Fruit fly (Drosophila melanogaster) whole organism, embryonic: ENCODE measurements around the gene cno.

ENCODE experiments used
- CG10321 ChIP-seq: fragments of 200-800 bp; sonication (Bioruptor generic); IDR thresholded peaks from 2 replicates; pipeline ENCODE4 v1.3.6; 2022; ENCODE audit warnings: missing biosample characterization, missing genetic modification characterization
- CG11456 ChIP-seq: fragments of 200-800 bp; sonication (Bioruptor generic); IDR thresholded peaks from 3 replicates; pipeline ENCODE4 v1.3.6; 2022; ENCODE audit warnings: missing biosample characterization, missing genetic modification characterization
- CG11695 ChIP-seq: fragments of 200-800 bp; sonication (Bioruptor generic); IDR thresholded peaks from 3 replicates; pipeline ENCODE4 v1.3.6; 2022; ENCODE audit warnings: missing biosample characterization, missing genetic modification characterization
- CG11696 ChIP-seq: fragments of 200-800 bp; sonication (Bioruptor generic); IDR thresholded peaks from 2 replicates; pipeline ENCODE4 v1.3.6; 2022; ENCODE audit warnings: missing biosample characterization, missing genetic modification characterization
- CG14710 ChIP-seq: fragments of 200-800 bp; sonication (Bioruptor generic); optimal IDR thresholded peaks from 3 replicates; lab custom pipeline; 2019; ENCODE audit warnings: missing biosample characterization, mild to moderate bottlenecking, missing genetic modification characterization, moderate library complexity
- CG15011 ChIP-seq: fragments of 200-800 bp; sonication (Bioruptor generic); optimal IDR thresholded peaks from 3 replicates; lab custom pipeline; 2018; ENCODE audit warnings: missing biosample characterization, mild to moderate bottlenecking, missing genetic modification characterization
- CG18619 ChIP-seq: fragments of 200-800 bp; sonication (Bioruptor generic); optimal IDR thresholded peaks from 3 replicates; lab custom pipeline; 2017; ENCODE audit warnings: missing biosample characterization, mild to moderate bottlenecking, missing genetic modification characterization
- CG2116 ChIP-seq: fragments of 200-800 bp; sonication (Bioruptor generic); optimal IDR thresholded peaks from 3 replicates; lab custom pipeline; 2018; ENCODE audit warnings: missing biosample characterization, mild to moderate bottlenecking, missing genetic modification characterization
- CG2202 ChIP-seq: fragments of 200-800 bp; sonication (Bioruptor generic); optimal IDR thresholded peaks from 2 replicates; lab custom pipeline; 2018; ENCODE audit warnings: missing biosample characterization, mild to moderate bottlenecking, missing genetic modification characterization
- CG2889 ChIP-seq: fragments of 200-800 bp; sonication (Bioruptor generic); IDR thresholded peaks from 3 replicates; pipeline ENCODE4 v1.3.6; 2022; ENCODE audit warnings: missing biosample characterization, missing genetic modification characterization
- CG30020 ChIP-seq: fragments of 200-800 bp; optimal IDR thresholded peaks from 2 replicates; lab custom pipeline; 2019; ENCODE audit warnings: missing biosample characterization, mild to moderate bottlenecking, missing genetic modification characterization, moderate library complexity
- CG3065 ChIP-seq: fragments of 200-800 bp; sonication (Bioruptor generic); optimal IDR thresholded peaks from 2 replicates; lab custom pipeline; 2016; ENCODE audit warnings: missing biosample characterization, missing genetic modification characterization
- CG5245 ChIP-seq: fragments of 200-800 bp; sonication (Bioruptor generic); optimal IDR thresholded peaks from 3 replicates; lab custom pipeline; 2016; ENCODE audit warnings: missing biosample characterization, missing genetic modification characterization
- CG6689 ChIP-seq: fragments of 200-800 bp; sonication (Bioruptor generic); IDR thresholded peaks from 2 replicates; pipeline ENCODE4 v1.3.6; 2022; ENCODE audit warnings: missing biosample characterization, missing genetic modification characterization
- CG7271 ChIP-seq: fragments of 200-800 bp; sonication (Bioruptor generic); optimal IDR thresholded peaks from 2 replicates; lab custom pipeline; 2018; ENCODE audit warnings: missing biosample characterization, mild to moderate bottlenecking, missing genetic modification characterization, moderate library complexity
- CG7786 ChIP-seq: fragments of 200-800 bp; sonication (Bioruptor generic); optimal IDR thresholded peaks from 2 replicates; lab custom pipeline; 2016; ENCODE audit warnings: missing biosample characterization, missing genetic modification characterization
- CG8089 ChIP-seq: fragments of 200-800 bp; sonication (Bioruptor generic); optimal IDR thresholded peaks from 3 replicates; lab custom pipeline; 2016; ENCODE audit warnings: missing biosample characterization, missing genetic modification characterization
- CG9437 ChIP-seq: fragments of 200-800 bp; sonication (Bioruptor generic); optimal IDR thresholded peaks from 2 replicates; lab custom pipeline; 2018; ENCODE audit warnings: missing biosample characterization, mild to moderate bottlenecking, missing genetic modification characterization
- CG9817 ChIP-seq: fragments of 200-800 bp; sonication (Bioruptor generic); optimal IDR thresholded peaks from 2 replicates; lab custom pipeline; 2018; ENCODE audit warnings: missing biosample characterization, mild to moderate bottlenecking, missing genetic modification characterization, moderate library complexity
- Dbx ChIP-seq: fragments of 200-800 bp; sonication (Bioruptor generic); IDR thresholded peaks from 3 replicates; pipeline ENCODE4 v1.3.6; 2022; ENCODE audit warnings: missing biosample characterization, missing genetic modification characterization
- Deaf1 ChIP-seq: fragments of 200-800 bp; optimal IDR thresholded peaks from 3 replicates; lab custom pipeline; 2019; ENCODE audit warnings: missing biosample characterization, mild to moderate bottlenecking, missing genetic modification characterization, moderate library complexity
- E2f2 ChIP-seq: fragments of 200-800 bp; sonication (Bioruptor generic); IDR thresholded peaks from 2 replicates; pipeline ENCODE4 v1.3.6; 2022; ENCODE audit warnings: missing biosample characterization, missing genetic modification characterization
- H15 ChIP-seq: fragments of 200-800 bp; sonication (Bioruptor generic); IDR thresholded peaks from 3 replicates; pipeline ENCODE4 v1.3.6; 2022; ENCODE audit warnings: missing biosample characterization, missing genetic modification characterization
- Hmr ChIP-seq: fragments of 200-800 bp; sonication (Bioruptor generic); optimal IDR thresholded peaks from 3 replicates; lab custom pipeline; 2017; ENCODE audit warnings: mild to moderate bottlenecking, missing biosample characterization, missing genetic modification reagents, missing genetic modification characterization
- Mes4 ChIP-seq: fragments of 200-800 bp; sonication (Bioruptor generic); optimal IDR thresholded peaks from 2 replicates; lab custom pipeline; 2016; ENCODE audit warnings: missing biosample characterization, missing genetic modification characterization
- Myb ChIP-seq: fragments of 200-800 bp; sonication (Bioruptor generic); optimal IDR thresholded peaks from 2 replicates; lab custom pipeline; 2016; ENCODE audit warnings: missing biosample characterization, missing genetic modification characterization
- Poxn ChIP-seq: fragments of 200-800 bp; sonication (Bioruptor generic); IDR thresholded peaks from 2 replicates; pipeline ENCODE4 v1.3.6; 2022; ENCODE audit warnings: missing biosample characterization, missing genetic modification characterization
- Taf1 ChIP-seq: fragments of 200-800 bp; sonication (Bioruptor generic); IDR thresholded peaks from 2 replicates; pipeline ENCODE4 v1.3.6; 2022; ENCODE audit warnings: missing biosample characterization, missing genetic modification characterization
- ase ChIP-seq: fragments of 200-800 bp; sonication (Bioruptor generic); IDR thresholded peaks from 3 replicates; pipeline ENCODE4 v1.3.6; 2022; ENCODE audit warnings: missing biosample characterization, missing genetic modification characterization
- ash1 ChIP-seq: fragments of 200-800 bp; sonication (Bioruptor generic); optimal IDR thresholded peaks from 2 replicates; lab custom pipeline; 2018; ENCODE audit warnings: missing biosample characterization, mild to moderate bottlenecking, missing genetic modification characterization
- ato ChIP-seq: fragments of 200-800 bp; sonication (Bioruptor generic); IDR thresholded peaks from 2 replicates; pipeline ENCODE4 v1.3.6; 2022; ENCODE audit warnings: missing biosample characterization, missing genetic modification characterization; ENCODE audit not compliant: partially characterized antibody
- bab2 ChIP-seq: fragments of 200-800 bp; sonication (Bioruptor generic); optimal IDR thresholded peaks from 2 replicates; lab custom pipeline; 2016; ENCODE audit warnings: missing biosample characterization, missing genetic modification characterization
- bsh ChIP-seq, 2 experiments: fragments of 200-800 bp; sonication (Bioruptor generic); optimal IDR thresholded peaks; 2 replicates each; lab custom pipeline; 2017 to 2018; ENCODE audit warnings: mild to moderate bottlenecking in 2 of 2, missing biosample characterization in 2 of 2, missing genetic modification characterization in 2 of 2, moderate library complexity in 1 of 2
- da ChIP-seq: fragments of 200-800 bp; sonication (Bioruptor generic); optimal IDR thresholded peaks from 2 replicates; lab custom pipeline; 2016; ENCODE audit warnings: missing biosample characterization, missing genetic modification characterization
- disco-r ChIP-seq: fragments of 200-800 bp; sonication (Bioruptor generic); optimal IDR thresholded peaks from 2 replicates; lab custom pipeline; 2016; ENCODE audit warnings: missing biosample characterization, missing genetic modification characterization
- esg ChIP-seq: fragments of 200-800 bp; sonication (Bioruptor generic); conservative IDR thresholded peaks from 2 replicates; pipeline ENCODE4 v1.3.6; 2022; ENCODE audit warnings: missing biosample characterization, missing genetic modification characterization
- ham ChIP-seq: fragments of 200-800 bp; sonication (Bioruptor generic); IDR thresholded peaks from 2 replicates; pipeline ENCODE4 v1.3.6; 2022; ENCODE audit warnings: missing biosample characterization, missing genetic modification characterization
- hbn ChIP-seq: fragments of 200-800 bp; sonication (Bioruptor generic); IDR thresholded peaks from 2 replicates; pipeline ENCODE4 v1.3.6; 2022; ENCODE audit warnings: missing biosample characterization, missing genetic modification characterization; ENCODE audit not compliant: partially characterized antibody
- lab ChIP-seq: fragments of 200-800 bp; sonication (Bioruptor generic); optimal IDR thresholded peaks from 3 replicates; lab custom pipeline; 2017; ENCODE audit warnings: missing biosample characterization, missing genetic modification characterization, mild to moderate bottlenecking, moderate library complexity, missing genetic modification reagents
- p53 ChIP-seq: fragments of 200-800 bp; sonication (Bioruptor generic); optimal IDR thresholded peaks from 2 replicates; lab custom pipeline; 2016; ENCODE audit warnings: missing biosample characterization, missing genetic modification characterization
- peb ChIP-seq: fragments of 200-800 bp; sonication (Bioruptor generic); IDR thresholded peaks from 2 replicates; pipeline ENCODE4 v1.3.6; 2022; ENCODE audit warnings: missing biosample characterization, missing genetic modification characterization
- pho ChIP-seq: fragments of 200-800 bp; sonication (Bioruptor generic); optimal IDR thresholded peaks from 2 replicates; lab custom pipeline; 2016; ENCODE audit warnings: missing biosample characterization, missing genetic modification characterization
- pnt ChIP-seq: fragments of 200-800 bp; sonication (Bioruptor generic); optimal IDR thresholded peaks from 3 replicates; lab custom pipeline; 2016; ENCODE audit warnings: missing biosample characterization, missing genetic modification characterization
- pum ChIP-seq: fragments of 200-800 bp; sonication (Bioruptor generic); optimal IDR thresholded peaks from 2 replicates; lab custom pipeline; 2016; ENCODE audit warnings: missing biosample characterization, missing genetic modification characterization
- sens-2 ChIP-seq: fragments of 200-800 bp; sonication (Bioruptor generic); IDR thresholded peaks from 2 replicates; pipeline ENCODE4 v1.3.6; 2022; ENCODE audit warnings: missing biosample characterization, missing genetic modification characterization
- sima ChIP-seq: fragments of 200-800 bp; sonication (Bioruptor generic); optimal IDR thresholded peaks from 2 replicates; lab custom pipeline; 2016; ENCODE audit warnings: missing biosample characterization, missing genetic modification characterization
- sisA ChIP-seq: fragments of 200-800 bp; sonication (Bioruptor generic); IDR thresholded peaks from 2 replicates; pipeline ENCODE4 v1.3.6; 2022; ENCODE audit warnings: missing biosample characterization, missing genetic modification characterization
- sna ChIP-seq: fragments of 200-800 bp; sonication (Bioruptor generic); IDR thresholded peaks from 2 replicates; pipeline ENCODE4 v1.3.6; 2022; ENCODE audit warnings: missing biosample characterization, missing genetic modification characterization; ENCODE audit not compliant: partially characterized antibody
- ssp ChIP-seq: fragments of 200-800 bp; sonication (Bioruptor generic); IDR thresholded peaks from 2 replicates; pipeline ENCODE4 v1.3.6; 2022; ENCODE audit warnings: missing biosample characterization, missing genetic modification characterization
- tap ChIP-seq: fragments of 200-800 bp; optimal IDR thresholded peaks from 3 replicates; lab custom pipeline; 2019; ENCODE audit warnings: missing biosample characterization, mild to moderate bottlenecking, missing genetic modification characterization, moderate library complexity
- trh ChIP-seq: fragments of 200-800 bp; sonication (Bioruptor generic); optimal IDR thresholded peaks from 2 replicates; lab custom pipeline; 2016; ENCODE audit warnings: missing biosample characterization, missing genetic modification characterization
- tx ChIP-seq: fragments of 200-800 bp; sonication (Bioruptor generic); optimal IDR thresholded peaks from 2 replicates; lab custom pipeline; 2016; ENCODE audit warnings: missing biosample characterization, missing genetic modification characterization

cno gene

dm6 chr3R:5250530-5251242 lies 33.4 kb upstream of the cno start (continued):
- TF ChIP-seq CG2889 (GFP tag; lab: Robert Waterston, UW) (no peak), CG30020 (no peak), ato (GFP tag; lab: Robert Waterston, UW) (no peak), sisA (GFP tag; lab: Robert Waterston, UW) (no peak), Poxn (no peak), CG8089 (GFP tag; lab: Kevin White, UChicago) (no peak), Myb (no peak), bsh (GFP tag; optimal IDR thresholded peaks at IDR 0.05; lab: Kevin White, UChicago) (no peak), ham (GFP tag; lab: Robert Waterston, UW) (no peak), lab (GFP tag; lab: Kevin White, UChicago) (peak; percentile 58), esg (GFP tag; lab: Robert Waterston, UW) (no peak), da (GFP tag; lab: Kevin White, UChicago) (no peak), CG7271 (tag; lab: Kevin White, UChicago) (no peak), trh (no peak), peb (GFP tag; lab: Robert Waterston, UW) (no peak), Dbx (GFP tag; lab: Robert Waterston, UW) (0 out of 3 replicates have a peak, but pooled peaks have one; percentile 15), disco-r (no peak), p53 (GFP tag; lab: Kevin White, UChicago) (no peak), Deaf1 (no peak), CG18619 (no peak), ssp (GFP tag; lab: Robert Waterston, UW) (no peak), ase (GFP tag; lab: Robert Waterston, UW) (no peak), CG9817 (tag; lab: Kevin White, UChicago) (no peak), CG10321 (GFP tag; lab: Robert Waterston, UW) (no peak), CG6689 (GFP tag; lab: Robert Waterston, UW) (no peak), E2f2 (no peak), tap (tag; lab: Kevin White, UChicago) (no peak), CG2202 (tag; lab: Kevin White, UChicago) (no peak), CG2116 (GFP tag; lab: Kevin White, UChicago) (no peak), CG5245 (peak; percentile 3), hbn (GFP tag; lab: Robert Waterston, UW) (no peak), Hmr (no peak), sna (GFP tag; lab: Robert Waterston, UW) (no peak), bab2 (no peak), CG11456 (GFP tag; lab: Robert Waterston, UW) (no peak), sima (GFP tag; lab: Kevin White, UChicago) (no peak), pho (GFP tag; lab: Kevin White, UChicago) (peak; percentile 9), CG15011 (GFP tag; lab: Kevin White, UChicago) (no peak), ash1 (GFP tag; lab: Kevin White, UChicago) (no peak), CG11696 (GFP tag; lab: Robert Waterston, UW) (no peak), CG11695 (no peak), pum (GFP tag; lab: Kevin White, UChicago) (no peak), H15 (GFP tag; lab: Robert Waterston, UW) (no peak), Taf1 (GFP tag; lab: Robert Waterston, UW) (no peak), CG9437 (GFP tag; lab: Kevin White, UChicago) (no peak), Mes4 (GFP tag; lab: Kevin White, UChicago) (no peak), pnt (no peak), tx (GFP tag; lab: Kevin White, UChicago) (no peak), sens-2 (GFP tag; lab: Robert Waterston, UW) (no peak), CG14710 (tag; lab: Kevin White, UChicago) (no peak), CG7786 (GFP tag; lab: Kevin White, UChicago) (peak; percentile 22), CG3065 (GFP tag; lab: Kevin White, UChicago) (no peak)
